Fruit fly (Drosophila melanogaster) Kc167 (cell line): ENCODE data around the gene Cht7.

Source experiments
- insv ChIP-seq: fragments of >200 bp; optimal IDR thresholded peaks from 3 replicates; lab custom pipeline; 2018; ENCODE audit warnings: missing external identifiers
- ttk ChIP-seq: sonication (Bioruptor generic); optimal IDR thresholded peaks from 2 replicates; lab custom pipeline; 2017; ENCODE audit warnings: missing external identifiers

dm6 chr3L:3081146-3081872 is 25.4 kb downstream of the Cht7 start:
- TF ChIP-seq ttk (lab: Kevin White, UChicago) (no peak), insv (lab: Kevin White, UChicago) (no peak)
